Worm (Caenorhabditis elegans): ENCODE data around the gene spe-42.

DNA sequence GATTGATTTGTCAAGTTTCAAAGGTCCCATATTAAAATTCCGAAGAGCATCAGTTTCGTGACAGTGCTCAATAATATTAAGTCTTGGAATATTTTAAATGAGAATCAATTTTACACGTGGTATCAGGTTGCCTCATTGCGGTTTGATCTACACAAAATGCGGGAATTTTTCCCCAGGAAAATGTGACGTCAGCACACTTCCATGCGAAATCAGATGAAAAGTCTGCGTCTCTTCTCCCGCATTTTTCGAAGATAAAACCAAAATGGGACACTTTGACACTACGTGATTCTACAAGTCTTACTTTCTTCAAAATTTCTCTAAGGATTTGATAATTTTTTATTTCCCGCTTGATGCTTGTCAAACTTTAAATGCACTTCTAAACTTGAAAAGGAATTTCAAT is 13.9 kb downstream of the spe-42 start:
- TF ChIP-seq ztf-11 (tag; optimal IDR thresholded peaks at IDR 0.05) (no peak), sup-37 (GFP tag; optimal IDR thresholded peaks at IDR 0.05) (no peak), lin-13 (GFP tag; optimal IDR thresholded peaks at IDR 0.05) (no peak), elt-2 (tag; optimal IDR thresholded peaks at IDR 0.05) (no peak), jun-1 (tag; optimal IDR thresholded peaks at IDR 0.05) (no peak), aly-2 (tag; optimal IDR thresholded peaks at IDR 0.05) (no peak)
